Worm (Caenorhabditis elegans) whole organism, mixed stage, embryonic: Measurements from ENCODE around the gene F49C5.7.

Source experiments
- bed-3 ChIP-seq: fragments of 200-800 bp; sonication (Bioruptor generic); optimal IDR thresholded peaks from 3 replicates; lab custom pipeline; 2018; ENCODE audit warnings: mild to moderate bottlenecking, missing genetic modification characterization, moderate library complexity, missing compliant biosample characterization
- elt-3 ChIP-seq: fragments of 150-350 bp; optimal IDR thresholded peaks from 2 replicates; lab custom pipeline; 2014; ENCODE audit warnings: missing biosample characterization, missing genetic modification characterization
- lin-13 ChIP-seq: fragments of 150-350 bp; optimal IDR thresholded peaks from 2 replicates; lab custom pipeline; 2014; ENCODE audit warnings: missing biosample characterization, missing genetic modification characterization
- lsy-2 ChIP-seq: fragments of 150-350 bp; optimal IDR thresholded peaks from 2 replicates; lab custom pipeline; 2014; ENCODE audit warnings: missing biosample characterization, missing genetic modification characterization
- mep-1 ChIP-seq: fragments of 150-350 bp; optimal IDR thresholded peaks from 2 replicates; lab custom pipeline; 2017; ENCODE audit warnings: missing biosample characterization, missing genetic modification reagents, missing genetic modification characterization, inconsistent platforms
- nhr-237 ChIP-seq: fragments of 150-350 bp; optimal IDR thresholded peaks from 2 replicates; lab custom pipeline; 2014; ENCODE audit warnings: missing biosample characterization, missing genetic modification characterization
- nhr-28 ChIP-seq: fragments of 150-350 bp; optimal IDR thresholded peaks from 2 replicates; lab custom pipeline; 2014; ENCODE audit warnings: missing biosample characterization, missing genetic modification characterization
- unc-39 ChIP-seq: fragments of 150-350 bp; optimal IDR thresholded peaks from 2 replicates; lab custom pipeline; 2014; ENCODE audit warnings: missing biosample characterization, missing genetic modification characterization

ce11 chrII:12612218-12612617 lies 46.3 kb downstream of the F49C5.7 start, which contains the start of gene nspe-4:
- no peak for TF ChIP-seq elt-3 (tag; lab: Kevin White, UChicago)
- no peak for TF ChIP-seq unc-39 (tag; lab: Kevin White, UChicago)
- TF ChIP-seq nhr-28 (tag; lab: Kevin White, UChicago) = no peak
- no peak for TF ChIP-seq mep-1 (tag; lab: Kevin White, UChicago)
- no peak for TF ChIP-seq bed-3 (GFP tag; lab: Kevin White, UChicago)
- no peak for TF ChIP-seq lsy-2 (tag; lab: Kevin White, UChicago)
- no peak for TF ChIP-seq lin-13 (tag; lab: Kevin White, UChicago)
- TF ChIP-seq nhr-237 (tag; lab: Kevin White, UChicago) = no peak
